Fruit fly (Drosophila melanogaster): ENCODE data around the gene JhI-21.

dm6 chr2L:12091522-12091921, 35.7 kb upstream of the JhI-21 start, which contains the start of gene Pex19:
- no peak for TF ChIP-seq pan (optimal IDR thresholded peaks at IDR 0.05)
- no peak for TF ChIP-seq Dll (optimal IDR thresholded peaks at IDR 0.05)
- no peak for TF ChIP-seq CG8478 (optimal IDR thresholded peaks at IDR 0.05)
